Worm (Caenorhabditis elegans) whole organism, mixed stage, embryonic: Measurements from ENCODE around the gene clc-28.
"Not testable (repeated sequence)": the region's sequence is repeated elsewhere in the genome, so short reads cannot be mapped to it uniquely, and the experiment has no call there.

ENCODE experiments used
- M03D4.4 ChIP-seq: sonication (generic microtip); optimal IDR thresholded peaks from 2 replicates; lab custom pipeline; 2017; ENCODE audit warnings: mild to moderate bottlenecking, missing genetic modification characterization, missing compliant biosample characterization
- bed-3 ChIP-seq: fragments of 200-800 bp; sonication (Bioruptor generic); optimal IDR thresholded peaks from 3 replicates; lab custom pipeline; 2018; ENCODE audit warnings: mild to moderate bottlenecking, missing genetic modification characterization, moderate library complexity, missing compliant biosample characterization
- ceh-39 ChIP-seq: fragments of 150-350 bp; optimal IDR thresholded peaks from 2 replicates; lab custom pipeline; 2014; ENCODE audit warnings: missing biosample characterization, missing genetic modification characterization
- ceh-83 ChIP-seq: fragments of 200-800 bp; sonication (Bioruptor generic); optimal IDR thresholded peaks from 2 replicates; lab custom pipeline; 2018; ENCODE audit warnings: mild to moderate bottlenecking, missing genetic modification characterization, missing compliant biosample characterization
- ces-1 ChIP-seq: fragments of 150-350 bp; optimal IDR thresholded peaks from 2 replicates; lab custom pipeline; 2014; ENCODE audit warnings: missing biosample characterization, missing genetic modification reagents, missing genetic modification characterization
- cnd-1 ChIP-seq: fragments of 200-800 bp; sonication (Bioruptor generic); optimal IDR thresholded peaks from 2 replicates; lab custom pipeline; 2018; ENCODE audit warnings: mild to moderate bottlenecking, missing genetic modification characterization, missing compliant biosample characterization
- drap-1 ChIP-seq: fragments of 200-800 bp; sonication (Bioruptor generic); optimal IDR thresholded peaks from 3 replicates; lab custom pipeline; 2018; ENCODE audit warnings: mild to moderate bottlenecking, missing genetic modification characterization, missing compliant biosample characterization
- elt-1 ChIP-seq: sonication (generic microtip); optimal IDR thresholded peaks from 2 replicates; lab custom pipeline; 2017; ENCODE audit warnings: missing genetic modification characterization, mild to moderate bottlenecking, missing compliant biosample characterization, antibody characterized with exemption, moderate library complexity, borderline replicate concordance; ENCODE audit not compliant: insufficient read depth
- elt-3 ChIP-seq: fragments of 150-350 bp; optimal IDR thresholded peaks from 2 replicates; lab custom pipeline; 2014; ENCODE audit warnings: missing biosample characterization, missing genetic modification characterization
- ham-2 ChIP-seq: fragments of 200-800 bp; sonication (Bioruptor generic); optimal IDR thresholded peaks from 2 replicates; lab custom pipeline; 2018; ENCODE audit warnings: mild to moderate bottlenecking, missing genetic modification characterization, missing compliant biosample characterization
- hlh-1 ChIP-seq: fragments of 150-350 bp; optimal IDR thresholded peaks from 2 replicates; lab custom pipeline; 2014; ENCODE audit warnings: missing biosample characterization, missing genetic modification reagents, missing genetic modification characterization
- lin-13 ChIP-seq: fragments of 150-350 bp; optimal IDR thresholded peaks from 2 replicates; lab custom pipeline; 2014; ENCODE audit warnings: missing biosample characterization, missing genetic modification characterization
- lin-32 ChIP-seq: fragments of 200-800 bp; sonication (Bioruptor generic); optimal IDR thresholded peaks from 2 replicates; lab custom pipeline; 2018; ENCODE audit warnings: mild to moderate bottlenecking, missing genetic modification characterization, missing compliant biosample characterization
- lsy-2 ChIP-seq: fragments of 150-350 bp; optimal IDR thresholded peaks from 2 replicates; lab custom pipeline; 2014; ENCODE audit warnings: missing biosample characterization, missing genetic modification characterization
- mab-5 ChIP-seq: fragments of 150-350 bp; optimal IDR thresholded peaks from 2 replicates; lab custom pipeline; 2014; ENCODE audit warnings: missing biosample characterization, missing genetic modification characterization
- mep-1 ChIP-seq: fragments of 150-350 bp; optimal IDR thresholded peaks from 2 replicates; lab custom pipeline; 2017; ENCODE audit warnings: missing biosample characterization, missing genetic modification reagents, missing genetic modification characterization, inconsistent platforms
- mls-2 ChIP-seq: sonication (generic microtip); optimal IDR thresholded peaks from 2 replicates; lab custom pipeline; 2016; ENCODE audit warnings: mild to moderate bottlenecking, missing genetic modification characterization, moderate library complexity, missing compliant biosample characterization
- nhr-12 ChIP-seq: fragments of 150-350 bp; optimal IDR thresholded peaks from 2 replicates; lab custom pipeline; 2014; ENCODE audit warnings: missing biosample characterization, missing genetic modification characterization
- nhr-2 ChIP-seq: fragments of 150-350 bp; optimal IDR thresholded peaks from 2 replicates; lab custom pipeline; 2014; ENCODE audit warnings: missing biosample characterization, missing genetic modification characterization
- nhr-237 ChIP-seq: fragments of 150-350 bp; optimal IDR thresholded peaks from 2 replicates; lab custom pipeline; 2014; ENCODE audit warnings: missing biosample characterization, missing genetic modification characterization
- nhr-28 ChIP-seq: fragments of 150-350 bp; optimal IDR thresholded peaks from 2 replicates; lab custom pipeline; 2014; ENCODE audit warnings: missing biosample characterization, missing genetic modification characterization
- nhr-76 ChIP-seq: sonication (generic microtip); optimal IDR thresholded peaks from 2 replicates; lab custom pipeline; 2017; ENCODE audit warnings: missing biosample characterization, missing genetic modification characterization
- pha-4 ChIP-seq: fragments of 150-350 bp; optimal IDR thresholded peaks from 2 replicates; lab custom pipeline; 2018; ENCODE audit warnings: missing biosample characterization, missing genetic modification reagents, missing genetic modification characterization
- snpc-4 ChIP-seq: fragments of 150-350 bp; optimal IDR thresholded peaks from 2 replicates; lab custom pipeline; 2014; ENCODE audit warnings: missing biosample characterization, missing genetic modification characterization
- sptf-1 ChIP-seq: sonication (generic microtip); optimal IDR thresholded peaks from 2 replicates; lab custom pipeline; 2017; ENCODE audit warnings: mild to moderate bottlenecking, missing genetic modification characterization, moderate library complexity, missing compliant biosample characterization
- unc-120 ChIP-seq: sonication (generic microtip); optimal IDR thresholded peaks from 2 replicates; lab custom pipeline; 2017; ENCODE audit warnings: missing genetic modification characterization, missing compliant biosample characterization; ENCODE audit not compliant: poor library complexity, severe bottlenecking
- unc-62 ChIP-seq: fragments of 150-350 bp; optimal IDR thresholded peaks from 2 replicates; lab custom pipeline; 2014; ENCODE audit warnings: missing biosample characterization, missing genetic modification reagents, missing genetic modification characterization
- ztf-11 ChIP-seq: fragments of 150-350 bp; optimal IDR thresholded peaks from 2 replicates; lab custom pipeline; 2014; ENCODE audit warnings: missing biosample characterization, missing genetic modification characterization

The clc-28 gene

ce11 chrIII:8356407-8356881 lies 17.2 kb upstream of the clc-28 start:
- TF ChIP-seq lin-13: no peak
- TF ChIP-seq mls-2 (tag; lab: Kevin White, UChicago): peak; percentile 62
- no peak for TF ChIP-seq snpc-4 (tag; lab: Kevin White, UChicago)
- TF ChIP-seq nhr-76 (tag; lab: Kevin White, UChicago): no peak
- peak; percentile 64 for TF ChIP-seq unc-120
- TF ChIP-seq lin-32 (GFP tag; lab: Kevin White, UChicago): peak; percentile 47
- no peak for TF ChIP-seq ztf-11 (tag; lab: Kevin White, UChicago)
- TF ChIP-seq M03D4.4: peak; percentile 31
- TF ChIP-seq unc-62 (GFP tag; lab: Kevin White, UChicago): peak; percentile 71
- no peak for TF ChIP-seq bed-3
- no peak for TF ChIP-seq elt-3 (tag; lab: Kevin White, UChicago)
- TF ChIP-seq lsy-2 (tag; lab: Kevin White, UChicago): peak; percentile 35
- peak; percentile 33 for TF ChIP-seq pha-4
- peak; percentile 70 for TF ChIP-seq hlh-1 (tag; lab: Kevin White, UChicago)
- TF ChIP-seq ceh-39: no peak
- no peak for TF ChIP-seq nhr-28 (tag; lab: Kevin White, UChicago)
- TF ChIP-seq elt-1 (tag; lab: Kevin White, UChicago): no peak
- peak; percentile 68 for TF ChIP-seq ces-1 (GFP tag; lab: Kevin White, UChicago)
- peak; percentile 48 for TF ChIP-seq mep-1 (tag; lab: Kevin White, UChicago)
- peak; percentile 28 for TF ChIP-seq nhr-237
- peak; percentile 78 for TF ChIP-seq cnd-1 (tag; lab: Kevin White, UChicago)

- no peak for TF ChIP-seq mls-2 (tag; lab: Kevin White, UChicago)
- TF ChIP-seq, all 35 proteins: peak for 0
These were observed 16.2 kb upstream of the clc-28 start for ce11 chrIII:8355462-8355815.

ce11 chrIII:8354644-8355461 lies 15.6 kb upstream of the clc-28 start, which contains the start of gene unc-116:
Gene unc-116 (minus strand): TSS chrIII:8355174.
- TF ChIP-seq mab-5 (tag; lab: Kevin White, UChicago) (no peak), ztf-11 (tag; lab: Kevin White, UChicago) (no peak), ham-2 (GFP tag; lab: Kevin White, UChicago) (peak; percentile 11), pha-4 (peak; percentile 78), ceh-83 (GFP tag; lab: Kevin White, UChicago) (no peak), ces-1 (GFP tag; lab: Kevin White, UChicago) (peak; percentile 50), nhr-237 (peak; percentile 69), elt-3 (tag; lab: Kevin White, UChicago) (peak; percentile 13)

- TF ChIP-seq nhr-12; nhr-28 (tag; lab: Kevin White, UChicago); lin-13: not testable (repeated sequence)
These were observed 8.6 kb upstream of the clc-28 start, which contains the start of gene clc-29 for ce11 chrIII:8347822-8348221. Gene clc-29 (minus strand): TSS chrIII:8347922.

- TF ChIP-seq ces-1 (GFP tag; lab: Kevin White, UChicago); lin-13; ceh-83 (GFP tag; lab: Kevin White, UChicago): not testable (repeated sequence)
These were observed 5.0 kb upstream of the clc-28 start, which contains the start of gene ZC262.7 for ce11 chrIII:8344283-8344682. Gene ZC262.7 (minus strand): TSS chrIII:8344336.

ce11 chrIII:8334432-8334831 lies 4.8 kb downstream of the clc-28 start, which contains the start of gene ZC262.4:
Gene ZC262.4 (minus strand): TSS chrIII:8334532.
- no peak for TF ChIP-seq cnd-1 (tag; lab: Kevin White, UChicago)
- TF ChIP-seq sptf-1: no peak
- no peak for TF ChIP-seq ceh-39
- no peak for TF ChIP-seq nhr-2 (tag; lab: Kevin White, UChicago)
- TF ChIP-seq nhr-28 (tag; lab: Kevin White, UChicago): no peak
- no peak for TF ChIP-seq mab-5 (tag; lab: Kevin White, UChicago)
- no peak for TF ChIP-seq nhr-76 (tag; lab: Kevin White, UChicago)
- no peak for TF ChIP-seq lsy-2 (tag; lab: Kevin White, UChicago)
- TF ChIP-seq M03D4.4: no peak
- no peak for TF ChIP-seq lin-32 (GFP tag; lab: Kevin White, UChicago)
- no peak for TF ChIP-seq snpc-4 (tag; lab: Kevin White, UChicago)
- no peak for TF ChIP-seq drap-1 (GFP tag; lab: Kevin White, UChicago)
- no peak for TF ChIP-seq bed-3
